Fruit fly (Drosophila melanogaster) Kc167 (cell line): ENCODE results near the gene CG13012.

ENCODE experiments used
- Myc ChIP-seq: fragments of >200 bp; optimal IDR thresholded peaks from 2 replicates; lab custom pipeline; 2017; ENCODE audit warnings: missing external identifiers
- h ChIP-seq: fragments of >200 bp; optimal IDR thresholded peaks from 3 replicates; lab custom pipeline; 2018; ENCODE audit warnings: missing external identifiers
- insv ChIP-seq: fragments of >200 bp; optimal IDR thresholded peaks from 3 replicates; lab custom pipeline; 2018; ENCODE audit warnings: missing external identifiers
- psq ChIP-seq: fragments of >200 bp; optimal IDR thresholded peaks from 2 replicates; lab custom pipeline; 2017; ENCODE audit warnings: missing external identifiers
- ttk ChIP-seq: sonication (Bioruptor generic); optimal IDR thresholded peaks from 2 replicates; lab custom pipeline; 2017; ENCODE audit warnings: missing external identifiers

dm6 chrX:16623524-16623923, 53.0 kb downstream of the CG13012 start:
- TF ChIP-seq psq (lab: Kevin White, UChicago) (no peak), h (no peak), insv (lab: Kevin White, UChicago) (no peak), Myc (lab: Kevin White, UChicago) (no peak), ttk (lab: Kevin White, UChicago) (no peak)
